Worm (Caenorhabditis elegans) whole organism, early embryonic: ENCODE results near the gene srz-44.
"Not testable (repeated sequence)": the region's sequence is repeated elsewhere in the genome, so short reads cannot be mapped to it uniquely, and the experiment has no call there.

ENCODE experiments used
- B0310.2 ChIP-seq: sonication (generic microtip); optimal IDR thresholded peaks from 2 replicates; lab custom pipeline; 2016; ENCODE audit warnings: mild to moderate bottlenecking, missing genetic modification characterization, missing compliant biosample characterization
- F13C5.2 ChIP-seq: sonication (generic microtip); optimal IDR thresholded peaks from 2 replicates; lab custom pipeline; 2017; ENCODE audit warnings: mild to moderate bottlenecking, missing genetic modification characterization, inconsistent platforms, missing compliant biosample characterization
- aly-1 ChIP-seq: sonication (generic microtip); optimal IDR thresholded peaks from 2 replicates; lab custom pipeline; 2016; ENCODE audit warnings: missing genetic modification characterization, missing compliant biosample characterization
- ama-1 ChIP-seq: fragments of 150-350 bp; optimal IDR thresholded peaks from 2 replicates; lab custom pipeline; 2014
- ceh-13 ChIP-seq: fragments of 200-800 bp; sonication (Bioruptor generic); optimal IDR thresholded peaks from 2 replicates; lab custom pipeline; 2018; ENCODE audit warnings: mild to moderate bottlenecking, missing genetic modification characterization, missing compliant biosample characterization
- ceh-36 ChIP-seq: sonication (generic microtip); optimal IDR thresholded peaks from 2 replicates; lab custom pipeline; 2016; ENCODE audit warnings: missing genetic modification characterization, inconsistent platforms, missing compliant biosample characterization
- ets-7 ChIP-seq: sonication (generic microtip); optimal IDR thresholded peaks from 2 replicates; lab custom pipeline; 2016; ENCODE audit warnings: missing genotype, missing genetic modification characterization, missing compliant biosample characterization
- flt-1 ChIP-seq: fragments of 200-800 bp; sonication (Bioruptor generic); IDR thresholded peaks from 2 replicates; pipeline ENCODE4 v1.3.6; 2022; ENCODE audit warnings: missing genetic modification characterization, missing compliant biosample characterization
- hmbx-1 ChIP-seq: sonication (generic microtip); optimal IDR thresholded peaks from 2 replicates; lab custom pipeline; 2016; ENCODE audit warnings: mild to moderate bottlenecking, missing genetic modification characterization, missing compliant biosample characterization
- hmg-4 ChIP-seq: fragments of 200-800 bp; sonication (Bioruptor generic); optimal IDR thresholded peaks from 2 replicates; lab custom pipeline; 2018; ENCODE audit warnings: mild to moderate bottlenecking, missing genetic modification characterization, missing compliant biosample characterization
- hnd-1 ChIP-seq: sonication (generic microtip); optimal IDR thresholded peaks from 2 replicates; lab custom pipeline; 2016; ENCODE audit warnings: missing genetic modification characterization, missing compliant biosample characterization
- pes-1 ChIP-seq: fragments of 200-800 bp; sonication (Bioruptor generic); IDR thresholded peaks from 2 replicates; pipeline ENCODE4 v1.3.6; 2022; ENCODE audit warnings: missing genetic modification reagents, missing genetic modification characterization, missing compliant biosample characterization
- scrt-1 ChIP-seq: fragments of 200-800 bp; sonication (Bioruptor generic); IDR thresholded peaks from 2 replicates; pipeline ENCODE4 v1.3.6; 2022; ENCODE audit warnings: missing genetic modification characterization, missing compliant biosample characterization
- sea-1 ChIP-seq: fragments of 200-800 bp; sonication (Bioruptor generic); conservative IDR thresholded peaks from 2 replicates; pipeline ENCODE4 v1.3.6; 2022; ENCODE audit warnings: missing genetic modification characterization, missing compliant biosample characterization
- tbx-11 ChIP-seq: fragments of 200-800 bp; sonication (Bioruptor generic); IDR thresholded peaks from 2 replicates; pipeline ENCODE4 v1.3.6; 2022; ENCODE audit warnings: missing genetic modification characterization, missing compliant biosample characterization
- tbx-37 ChIP-seq: fragments of 200-800 bp; sonication (Bioruptor generic); conservative IDR thresholded peaks from 2 replicates; pipeline ENCODE4 v1.3.6; 2022; ENCODE audit warnings: missing genetic modification reagents, missing genetic modification characterization, missing compliant biosample characterization
- tra-4 ChIP-seq: sonication (generic microtip); optimal IDR thresholded peaks from 2 replicates; lab custom pipeline; 2017; ENCODE audit warnings: missing genetic modification characterization, missing compliant biosample characterization

srz-44 gene

DNA sequence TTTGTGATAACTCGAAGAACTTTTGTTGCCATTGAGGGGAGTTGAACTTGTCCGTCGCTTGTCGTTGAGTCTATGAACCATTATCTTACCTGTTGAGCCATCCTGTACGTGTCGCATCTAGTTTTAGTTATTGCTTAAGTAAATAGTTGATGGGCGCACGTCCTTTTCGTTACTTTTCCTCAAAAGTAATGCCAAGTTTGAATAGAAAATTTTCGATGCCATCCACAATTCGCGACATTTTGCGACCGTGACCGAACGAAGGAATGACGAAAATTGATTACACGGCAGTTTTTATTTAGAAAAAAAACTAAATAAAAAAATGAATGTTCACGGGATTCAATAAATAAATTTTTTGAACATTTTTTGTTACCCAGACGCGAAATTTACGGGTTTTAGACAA lies 29.4 kb upstream of the srz-44 start, which contains the start of gene F53E4.1:
F53E4.1 (minus strand) TSS at position 101 of the 400 bp plus-strand sequence.
- not testable (repeated sequence) for TF ChIP-seq scrt-1 (GFP tag; lab: Robert Waterston, UW); pes-1; ama-1 (lab: Kevin White, UChicago)

ce11 chrV:15666718-15667117 lies 28.0 kb upstream of the srz-44 start:
- no peak for TF ChIP-seq tra-4 (tag; lab: Kevin White, UChicago)
- no peak for TF ChIP-seq hnd-1 (tag; lab: Kevin White, UChicago)
- TF ChIP-seq aly-1 (tag; lab: Kevin White, UChicago): no peak
- no peak for TF ChIP-seq ceh-36 (tag; lab: Kevin White, UChicago)
- TF ChIP-seq flt-1 (GFP tag; lab: Robert Waterston, UW): no peak
- TF ChIP-seq scrt-1 (GFP tag; lab: Robert Waterston, UW): no peak
- TF ChIP-seq tbx-11 (GFP tag; lab: Robert Waterston, UW): no peak
- no peak for TF ChIP-seq hmbx-1 (tag; lab: Kevin White, UChicago)
- TF ChIP-seq ama-1 (lab: Kevin White, UChicago): no peak
- TF ChIP-seq ets-7: no peak
- TF ChIP-seq F13C5.2 (tag; lab: Kevin White, UChicago): no peak
- TF ChIP-seq B0310.2 (tag; lab: Kevin White, UChicago): no peak
- TF ChIP-seq pes-1: no peak
- no peak for TF ChIP-seq ceh-13 (GFP tag; lab: Kevin White, UChicago)
- no peak for TF ChIP-seq hmg-4
- TF ChIP-seq tbx-37: no peak
- no peak for TF ChIP-seq sea-1

DNA sequence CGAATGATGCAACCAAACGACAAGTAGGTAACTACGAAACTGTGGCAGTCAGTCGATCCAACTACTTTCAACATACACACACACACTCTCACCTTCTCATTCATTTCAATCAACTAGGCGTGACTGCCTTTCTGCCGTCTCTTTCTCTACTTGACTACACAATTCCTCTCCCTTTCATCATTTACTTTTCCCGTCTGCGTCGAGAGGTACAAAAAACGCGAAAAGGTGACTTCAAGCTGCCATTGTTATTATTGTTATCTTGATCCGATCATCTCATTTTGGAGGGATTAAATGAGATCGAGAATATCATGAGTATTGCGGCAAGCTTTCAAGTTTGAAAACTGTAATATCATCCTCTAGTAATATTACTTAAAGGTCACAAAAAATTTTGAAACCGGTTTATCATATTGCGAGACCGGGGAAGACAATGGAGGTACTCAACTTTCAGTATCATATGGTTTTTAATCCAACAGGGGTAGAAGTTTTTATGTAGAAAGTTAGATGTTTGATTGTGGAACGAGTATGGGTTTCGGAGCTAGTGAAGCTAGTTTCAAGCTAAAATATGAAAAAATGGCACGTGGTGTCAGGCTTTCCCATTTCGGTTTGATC lies 25.4 kb upstream of the srz-44 start:
- no peak for TF ChIP-seq ets-7
- TF ChIP-seq scrt-1 (GFP tag; lab: Robert Waterston, UW): no peak
- peak; percentile 3 for TF ChIP-seq ceh-36 (tag; lab: Kevin White, UChicago)

DNA sequence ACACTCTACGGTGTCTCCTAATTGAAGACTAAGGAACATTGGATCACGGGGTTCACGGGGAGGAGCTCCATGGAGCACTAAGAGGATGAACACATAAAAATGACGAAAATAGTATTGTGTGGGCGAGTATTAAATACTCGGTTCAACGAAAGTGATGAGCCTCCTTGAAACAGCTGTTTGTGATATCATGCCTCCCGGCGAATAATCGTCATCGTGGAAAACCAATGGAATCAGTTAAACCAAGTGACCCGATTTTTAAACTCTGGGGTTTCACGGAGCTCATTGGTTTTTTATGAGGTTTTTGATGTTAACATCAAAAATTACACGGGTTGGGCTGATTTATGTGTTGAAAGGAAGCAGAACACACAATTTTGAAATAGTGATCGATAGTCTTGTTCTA lies 22.8 kb upstream of the srz-44 start:
- TF ChIP-seq ets-7: no peak
- TF ChIP-seq B0310.2 (tag; lab: Kevin White, UChicago): no peak
- no peak for TF ChIP-seq scrt-1 (GFP tag; lab: Robert Waterston, UW)
- TF ChIP-seq hmg-4: no peak
- TF ChIP-seq flt-1 (GFP tag; lab: Robert Waterston, UW): no peak
- TF ChIP-seq ceh-13 (GFP tag; lab: Kevin White, UChicago): no peak
- TF ChIP-seq aly-1 (tag; lab: Kevin White, UChicago): no peak

- TF ChIP-seq hmg-4: no peak
- no peak for TF ChIP-seq aly-1 (tag; lab: Kevin White, UChicago)
- TF ChIP-seq B0310.2 (tag; lab: Kevin White, UChicago): no peak
- TF ChIP-seq flt-1 (GFP tag; lab: Robert Waterston, UW): no peak
These were observed 22.2 kb upstream of the srz-44 start for ce11 chrV:15661003-15661402.

DNA sequence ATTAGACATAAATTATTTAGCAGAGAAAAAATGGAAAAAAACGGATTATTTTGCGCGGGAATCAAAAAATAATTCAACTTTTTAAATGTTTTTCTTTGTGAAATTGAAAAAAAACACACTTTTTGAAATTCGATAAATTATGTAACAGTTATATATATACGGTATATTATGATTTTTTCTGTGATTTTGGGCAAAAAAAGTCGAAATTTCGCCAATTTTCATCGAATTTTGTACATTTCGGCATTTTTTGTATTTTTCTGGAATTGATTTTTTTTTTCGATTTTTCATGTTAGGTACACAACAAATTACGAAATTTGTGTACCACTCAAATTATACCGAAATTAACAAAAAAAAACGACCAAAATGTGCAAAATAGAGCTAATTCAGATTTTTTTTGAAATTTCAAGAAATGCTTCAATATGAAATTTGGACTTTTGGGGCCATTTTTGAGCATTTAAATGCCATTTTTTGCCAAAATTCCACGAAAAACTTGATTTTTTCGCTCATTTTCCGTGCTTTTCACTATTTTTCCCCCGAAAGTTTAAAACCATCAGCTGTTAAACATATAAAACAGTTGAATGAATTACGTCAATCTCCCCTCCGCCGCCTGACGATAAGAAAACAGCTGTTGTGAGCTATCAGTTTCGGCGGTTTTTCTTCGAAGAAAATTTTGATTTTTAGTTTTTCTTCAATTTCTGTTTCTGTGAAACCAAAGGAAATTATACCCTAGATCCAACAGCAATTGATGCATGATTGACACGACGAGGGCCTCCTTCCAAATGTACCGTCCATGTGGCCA lies 19.7 kb upstream of the srz-44 start:
- no peak for TF ChIP-seq pes-1
- TF ChIP-seq B0310.2 (tag; lab: Kevin White, UChicago): no peak
- no peak for TF ChIP-seq aly-1 (tag; lab: Kevin White, UChicago)
- TF ChIP-seq ets-7: no peak

DNA sequence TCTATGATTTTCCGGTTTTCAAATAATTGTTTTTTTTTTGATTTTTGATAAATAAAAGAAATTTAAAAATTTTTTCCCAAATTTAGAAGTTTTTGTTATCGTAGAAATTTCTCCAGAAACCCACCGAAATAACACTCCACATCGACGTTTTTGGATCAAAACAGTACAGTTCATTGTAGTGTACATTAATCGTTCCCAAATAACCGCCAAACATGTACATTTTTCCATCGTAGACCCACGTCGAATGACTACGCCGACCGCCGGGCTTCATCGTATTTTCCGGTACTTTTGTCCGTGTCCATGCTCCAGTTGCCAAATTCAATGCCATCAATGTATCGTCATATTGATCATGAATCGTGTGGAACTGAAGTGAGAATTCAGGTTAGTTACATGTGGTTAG lies 15.4 kb upstream of the srz-44 start, which contains the start of gene F53E4.2:
F53E4.2 (plus strand) TSS at position 301 of the 400 bp plus-strand sequence.
- TF ChIP-seq sea-1 (no peak), ceh-13 (GFP tag; lab: Kevin White, UChicago) (no peak), B0310.2 (tag; lab: Kevin White, UChicago) (no peak), aly-1 (tag; lab: Kevin White, UChicago) (no peak), pes-1 (no peak), hnd-1 (tag; lab: Kevin White, UChicago) (no peak), tbx-11 (GFP tag; lab: Robert Waterston, UW) (no peak), flt-1 (GFP tag; lab: Robert Waterston, UW) (no peak), F13C5.2 (tag; lab: Kevin White, UChicago) (no peak), ets-7 (no peak), scrt-1 (GFP tag; lab: Robert Waterston, UW) (no peak), ceh-36 (tag; lab: Kevin White, UChicago) (no peak), tbx-37 (no peak), hmg-4 (no peak), ama-1 (lab: Kevin White, UChicago) (no peak), tra-4 (tag; lab: Kevin White, UChicago) (no peak), hmbx-1 (tag; lab: Kevin White, UChicago) (no peak)

- TF ChIP-seq hmbx-1 (tag; lab: Kevin White, UChicago) (no peak), ets-7 (no peak), F13C5.2 (tag; lab: Kevin White, UChicago) (no peak), flt-1 (GFP tag; lab: Robert Waterston, UW) (no peak), sea-1 (no peak), tbx-37 (no peak), hmg-4 (no peak), scrt-1 (GFP tag; lab: Robert Waterston, UW) (no peak), aly-1 (tag; lab: Kevin White, UChicago) (no peak), pes-1 (no peak), tra-4 (tag; lab: Kevin White, UChicago) (no peak), ama-1 (lab: Kevin White, UChicago) (no peak), tbx-11 (GFP tag; lab: Robert Waterston, UW) (no peak), ceh-36 (tag; lab: Kevin White, UChicago) (no peak), hnd-1 (tag; lab: Kevin White, UChicago) (no peak)
These were observed 13.4 kb upstream of the srz-44 start for ce11 chrV:15652147-15652546.
